Fruit fly (Drosophila melanogaster) ovary, adult (tissue): ENCODE measurements around the gene Cda5.
A peak's percentile ranks its signal among the peaks of the same experiment; 100 is the strongest.

Experiments used
- CG17801 ChIP-seq: fragments of 200-800 bp; optimal IDR thresholded peaks from 2 replicates; lab custom pipeline; 2019; ENCODE audit warnings: missing biosample characterization, mild to moderate bottlenecking, missing genetic modification characterization, moderate library complexity; ENCODE audit not compliant: partially characterized antibody

Cda5 gene

dm6 chr2L:89158-89557 lies 24.0 kb upstream of the Cda5 start:
- no peak for TF ChIP-seq CG17801 (GFP tag; lab: Kevin White, UChicago)

DNA sequence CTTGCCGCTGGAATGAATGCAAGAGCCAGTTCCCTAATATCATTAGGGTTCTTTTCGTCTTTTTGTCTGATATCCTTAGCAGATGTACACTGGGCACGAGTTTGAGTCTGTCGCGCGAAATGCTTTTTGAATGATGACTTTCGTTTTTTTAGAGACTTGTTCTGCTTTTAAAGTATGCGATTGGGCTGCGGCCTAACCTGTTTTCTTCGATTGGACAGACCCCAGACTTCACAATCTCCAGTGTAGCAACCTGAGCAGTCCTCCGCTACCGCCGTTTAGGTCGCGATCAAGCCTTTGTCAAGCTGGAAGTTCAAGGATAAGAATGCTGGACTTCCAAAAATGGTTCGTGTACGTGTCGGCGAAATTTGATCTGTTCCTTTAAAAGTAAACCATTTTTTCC lies 23.3 kb upstream of the Cda5 start:
- no peak for TF ChIP-seq CG17801 (GFP tag; lab: Kevin White, UChicago)

DNA sequence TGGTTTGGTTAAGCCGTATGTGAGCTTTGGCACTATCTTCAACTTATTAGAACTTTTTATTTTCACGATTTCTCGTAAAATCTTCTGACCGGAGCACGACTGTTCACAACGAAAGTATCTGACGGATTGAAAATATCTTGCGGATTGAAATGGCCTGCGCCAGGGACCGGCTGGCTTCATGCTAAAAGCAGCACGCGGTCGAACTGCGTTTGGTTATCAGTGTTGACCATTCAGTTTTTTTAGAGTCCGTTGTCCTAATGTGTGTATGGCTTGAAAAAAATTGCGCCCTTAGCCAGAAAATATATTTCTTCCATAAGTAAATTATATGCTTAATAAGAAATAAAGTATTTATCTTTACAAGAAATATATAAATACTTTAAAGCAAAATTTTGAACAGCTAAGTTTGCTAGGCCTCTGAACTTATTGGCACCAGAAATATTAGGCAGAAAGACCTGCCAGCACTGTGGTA lies 22.1 kb upstream of the Cda5 start, which contains the start of gene net:
net (minus strand) TSS at position 133 of the 469 bp plus-strand sequence.
- peak; percentile 50 for TF ChIP-seq CG17801 (GFP tag; lab: Kevin White, UChicago)

- no peak for TF ChIP-seq CG17801 (GFP tag; lab: Kevin White, UChicago)
These were observed 20.5 kb upstream of the Cda5 start for dm6 chr2L:85701-86100.

DNA sequence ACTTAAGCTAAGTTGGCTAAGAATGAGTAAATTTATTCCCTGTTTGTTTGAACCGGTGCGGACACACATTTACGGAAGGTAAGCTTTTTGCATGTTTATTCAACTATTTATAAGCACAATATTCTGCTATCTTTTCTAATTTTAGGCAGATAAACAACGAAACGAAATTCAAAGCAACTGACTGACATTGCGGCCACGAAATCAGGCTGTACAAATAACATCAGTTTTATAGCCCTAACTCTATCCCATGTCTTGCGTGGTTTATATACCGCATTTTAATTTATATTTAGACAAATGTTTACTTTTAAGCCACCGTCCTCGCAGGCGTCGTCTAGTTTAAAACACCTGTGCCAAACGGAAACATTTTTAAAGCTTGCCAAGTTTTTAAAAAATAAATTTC lies 19.9 kb upstream of the Cda5 start:
- no peak for TF ChIP-seq CG17801 (GFP tag; lab: Kevin White, UChicago)

DNA sequence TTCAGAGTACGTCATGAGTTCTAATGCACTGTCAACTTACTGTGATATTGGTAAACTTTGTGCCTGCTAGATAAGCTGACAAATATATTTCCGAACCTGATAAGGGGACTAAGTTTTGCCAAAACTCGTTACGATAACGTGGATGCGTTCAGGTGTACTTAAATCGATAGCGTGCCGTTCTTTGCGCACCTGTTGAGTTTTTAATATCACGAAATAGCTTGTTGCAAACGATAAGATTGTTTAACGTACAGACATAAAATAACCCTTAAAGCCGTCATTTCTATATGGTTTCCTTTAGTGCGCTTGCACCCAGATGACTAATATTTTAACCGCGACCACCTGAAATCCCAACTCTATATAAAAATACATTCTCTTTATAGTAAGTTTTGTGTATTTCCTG lies 16.9 kb upstream of the Cda5 start:
- no peak for TF ChIP-seq CG17801 (GFP tag; lab: Kevin White, UChicago)

DNA sequence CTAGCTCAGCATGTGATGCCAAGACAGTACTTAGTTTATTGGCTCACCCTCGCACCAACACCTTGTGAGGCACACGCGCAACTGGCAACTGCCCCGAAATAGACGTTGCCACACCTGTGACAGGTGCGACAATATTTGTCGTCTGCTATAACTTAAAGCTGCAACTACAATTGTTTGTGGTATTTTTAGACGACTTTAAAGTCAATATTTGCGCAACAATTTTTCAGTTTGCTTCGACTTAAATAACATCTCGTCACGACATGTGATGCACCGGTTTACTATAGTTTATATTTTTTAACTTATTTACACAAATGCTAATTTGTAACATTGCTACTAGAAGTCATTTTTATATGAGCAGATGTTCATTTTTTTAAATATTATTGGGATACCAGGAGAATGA lies 16.0 kb upstream of the Cda5 start:
- no peak for TF ChIP-seq CG17801 (GFP tag; lab: Kevin White, UChicago)

- TF ChIP-seq CG17801 (GFP tag; lab: Kevin White, UChicago) = no peak
These were observed 13.6 kb upstream of the Cda5 start for dm6 chr2L:78828-79227.

dm6 chr2L:76048-76447 lies 10.8 kb upstream of the Cda5 start, which contains the start of gene CG11374:
CG11374 (plus strand) TSS chr2L:76348.
- TF ChIP-seq CG17801 (GFP tag; lab: Kevin White, UChicago) = no peak

dm6 chr2L:73760-74388 lies 8.7 kb upstream of the Cda5 start:
- no peak for TF ChIP-seq CG17801 (GFP tag; lab: Kevin White, UChicago)

DNA sequence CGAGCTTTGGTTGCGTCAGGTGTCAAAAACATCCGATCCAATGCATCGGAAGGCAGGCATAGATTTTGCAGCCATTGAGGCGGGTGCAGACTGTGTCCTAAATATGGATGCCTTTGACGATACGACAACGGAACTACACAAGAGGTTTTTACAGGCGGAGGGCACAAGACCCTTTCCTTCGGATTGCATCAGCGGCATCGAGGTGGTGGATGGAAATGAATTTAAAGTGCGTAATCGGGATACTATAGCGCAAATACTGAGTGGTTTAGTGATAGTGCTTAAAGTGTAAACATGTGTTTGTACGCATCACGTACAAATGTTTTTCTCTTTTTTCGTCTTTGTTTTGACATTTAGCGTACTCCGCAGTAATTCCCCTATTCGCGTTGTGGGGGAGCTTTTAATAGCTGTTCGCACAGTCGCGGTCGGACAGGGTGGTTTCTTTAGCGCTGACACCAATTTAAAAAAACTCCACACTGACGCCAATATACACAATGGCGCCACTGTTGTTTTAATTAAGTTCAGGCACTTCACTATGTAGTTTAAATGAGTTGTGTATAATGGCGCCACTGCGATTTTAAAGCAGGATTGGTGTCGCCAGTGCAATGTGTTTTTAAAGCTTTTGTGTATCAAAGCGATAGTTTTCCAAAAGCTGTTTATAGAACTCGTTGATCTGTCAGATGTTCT lies 7.7 kb upstream of the Cda5 start:
- TF ChIP-seq CG17801 (GFP tag; lab: Kevin White, UChicago) = no peak

DNA sequence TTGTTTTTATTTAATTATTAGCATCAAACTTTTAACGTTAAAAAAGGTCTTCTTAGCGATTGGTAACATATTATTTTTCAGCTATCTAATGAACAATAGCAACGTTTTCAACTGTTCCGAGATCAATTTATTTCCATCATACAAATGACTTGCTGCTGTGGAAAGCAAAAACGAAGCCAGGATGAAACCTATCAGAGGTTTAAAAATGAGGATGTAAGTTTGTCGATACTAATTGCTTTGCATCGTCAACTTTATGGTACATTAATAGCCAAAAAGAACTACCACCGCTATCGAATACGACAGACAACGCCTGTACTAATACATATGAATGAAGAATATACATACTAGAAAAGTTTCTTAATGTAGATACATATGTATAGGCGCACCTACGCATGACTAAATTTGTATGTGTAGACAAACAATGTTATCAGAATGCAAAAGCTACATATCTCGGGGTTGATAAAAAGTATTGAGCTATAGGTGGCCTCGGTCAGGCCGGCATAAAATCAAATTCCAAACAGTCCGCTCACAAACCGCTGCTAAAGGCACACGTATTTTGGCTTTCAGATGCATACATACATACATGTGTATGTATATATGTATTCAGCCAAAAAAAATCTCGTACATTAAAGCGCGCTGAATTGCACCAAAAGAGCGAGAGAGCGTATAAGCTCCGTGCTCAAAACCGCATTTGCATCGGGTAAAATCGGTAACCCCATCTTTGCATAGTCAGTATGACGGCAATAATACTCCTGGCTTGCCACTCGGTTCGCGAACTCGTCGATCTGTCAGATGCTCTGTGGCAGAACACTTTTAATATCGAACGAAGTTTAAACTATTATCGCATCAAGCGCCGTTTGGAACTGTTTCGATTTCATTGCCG lies 6.9 kb upstream of the Cda5 start:
- TF ChIP-seq CG17801 (GFP tag; lab: Kevin White, UChicago) = peak; percentile 16

dm6 chr2L:71457-71856 lies 6.3 kb upstream of the Cda5 start, which contains the start of gene galectin:
galectin (plus strand) TSS chr2L:71757.
- peak; percentile 6 for TF ChIP-seq CG17801 (GFP tag; lab: Kevin White, UChicago)

DNA sequence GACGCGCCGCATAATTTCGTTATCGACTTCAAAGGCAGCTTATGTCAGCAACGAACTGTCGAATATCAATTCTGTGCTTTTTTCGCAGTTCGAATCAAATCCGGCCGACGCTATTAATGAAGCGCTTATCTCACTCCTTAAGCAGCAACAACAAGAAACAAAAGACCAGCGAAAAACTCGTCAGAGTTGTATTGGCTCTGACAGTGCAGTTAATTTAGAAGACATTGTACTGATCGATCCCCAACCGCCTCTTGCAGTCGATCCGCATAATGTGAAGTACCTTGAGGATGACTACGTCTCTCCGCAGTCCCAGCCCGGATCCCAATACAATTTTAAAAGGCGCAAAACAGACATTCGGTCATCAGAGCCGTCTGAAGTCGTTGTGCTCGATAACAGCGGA lies 4.4 kb upstream of the Cda5 start:
- TF ChIP-seq CG17801 (GFP tag; lab: Kevin White, UChicago) = no peak

DNA sequence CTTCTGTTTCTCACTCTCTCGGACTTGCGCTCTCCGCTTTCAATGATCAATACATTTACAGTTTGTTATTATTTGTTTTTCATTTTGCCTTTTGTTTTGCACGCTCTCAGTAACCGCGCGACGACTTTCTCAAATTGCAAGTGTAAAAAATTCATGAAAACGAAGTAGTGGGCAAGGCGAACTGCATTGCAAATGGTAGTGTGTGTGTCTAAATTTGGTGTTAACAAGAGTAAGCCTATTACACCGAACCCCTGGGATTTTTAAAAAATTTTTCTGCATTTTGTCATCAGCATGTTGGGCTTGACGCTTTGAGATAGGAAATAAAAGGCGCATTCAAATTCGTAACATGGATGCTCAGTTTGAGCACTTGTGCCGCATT lies 2.1 kb upstream of the Cda5 start:
- TF ChIP-seq CG17801 (GFP tag; lab: Kevin White, UChicago) = no peak
